Worm (Caenorhabditis elegans): ENCODE measurements around the gene srsx-7.

- no peak for TF ChIP-seq ceh-13 (GFP tag; optimal IDR thresholded peaks at IDR 0.05)
- TF ChIP-seq hmbx-1 (tag; optimal IDR thresholded peaks at IDR 0.05): no peak
- no peak for TF ChIP-seq B0310.2 (tag; optimal IDR thresholded peaks at IDR 0.05)
- no peak for TF ChIP-seq ama-1 (optimal IDR thresholded peaks at IDR 0.05)
- TF ChIP-seq tbx-11 (GFP tag; IDR thresholded peaks at IDR 0.05): no peak
- TF ChIP-seq pes-1 (GFP tag; IDR thresholded peaks at IDR 0.05): no peak
- no peak for TF ChIP-seq tbx-37 (GFP tag; conservative IDR thresholded peaks at IDR 0.05)
Observed at ce11 chrV:7964429-7964828, 38.8 kb downstream of the srsx-7 start.

Data from whole organism, early embryonic.